Fruit fly (Drosophila melanogaster) whole organism, adult: Measurements from ENCODE around the gene CG43095.

Experiments
- CG11617 ChIP-seq: fragments of 200-800 bp; sonication (Bioruptor generic); optimal IDR thresholded peaks from 2 replicates; lab custom pipeline; 2017; ENCODE audit warnings: mild to moderate bottlenecking, missing biosample characterization, missing genetic modification reagents, missing genetic modification characterization
- CG12768 ChIP-seq: fragments of 200-800 bp; sonication (Bioruptor generic); optimal IDR thresholded peaks from 2 replicates; lab custom pipeline; 2017; ENCODE audit warnings: missing biosample characterization, missing genetic modification characterization, mild to moderate bottlenecking, moderate library complexity, missing genetic modification reagents
- CG14711 ChIP-seq: fragments of 200-800 bp; sonication (Bioruptor generic); optimal IDR thresholded peaks from 2 replicates; lab custom pipeline; 2018; ENCODE audit warnings: missing biosample characterization, mild to moderate bottlenecking, missing genetic modification characterization, moderate library complexity
- CG1620 ChIP-seq: fragments of 200-800 bp; sonication (Bioruptor generic); optimal IDR thresholded peaks from 2 replicates; lab custom pipeline; 2016; ENCODE audit warnings: missing biosample characterization, missing genetic modification characterization
- CG33017 ChIP-seq: fragments of 200-800 bp; sonication (Bioruptor generic); optimal IDR thresholded peaks from 2 replicates; lab custom pipeline; 2018; ENCODE audit warnings: missing biosample characterization, mild to moderate bottlenecking, missing genetic modification characterization, moderate library complexity
- CG5204 ChIP-seq: fragments of 200-800 bp; sonication (Bioruptor generic); optimal IDR thresholded peaks from 2 replicates; lab custom pipeline; 2016; ENCODE audit warnings: missing biosample characterization, missing genetic modification characterization
- CG7045 ChIP-seq: fragments of 200-800 bp; sonication (Bioruptor generic); optimal IDR thresholded peaks from 2 replicates; lab custom pipeline; 2017; ENCODE audit warnings: missing biosample characterization, mild to moderate bottlenecking, missing genetic modification characterization
- CG7101 ChIP-seq: fragments of 200-800 bp; sonication (Bioruptor generic); optimal IDR thresholded peaks from 2 replicates; lab custom pipeline; 2018; ENCODE audit warnings: missing biosample characterization, mild to moderate bottlenecking, missing genetic modification characterization, moderate library complexity
- Clk ChIP-seq: fragments of 200-800 bp; sonication (Bioruptor generic); optimal IDR thresholded peaks from 2 replicates; lab custom pipeline; 2017; ENCODE audit warnings: missing biosample characterization, missing genetic modification characterization
- Crg-1 ChIP-seq: fragments of 200-800 bp; sonication (Bioruptor generic); optimal IDR thresholded peaks from 2 replicates; lab custom pipeline; 2016; ENCODE audit warnings: missing biosample characterization, missing genetic modification characterization
- Hr96 ChIP-seq: fragments of 200-800 bp; sonication (Bioruptor generic); optimal IDR thresholded peaks from 2 replicates; lab custom pipeline; 2016; ENCODE audit warnings: missing biosample characterization, missing genetic modification characterization
- Mnt ChIP-seq: fragments of 200-800 bp; sonication (Bioruptor generic); optimal IDR thresholded peaks from 2 replicates; lab custom pipeline; 2016; ENCODE audit warnings: missing biosample characterization, mild to moderate bottlenecking, missing genetic modification characterization
- bab1 ChIP-seq: fragments of 200-800 bp; sonication (Bioruptor generic); optimal IDR thresholded peaks from 3 replicates; lab custom pipeline; 2019; ENCODE audit warnings: missing biosample characterization, mild to moderate bottlenecking, missing genetic modification characterization, moderate library complexity
- cic ChIP-seq: fragments of 200-800 bp; sonication (Bioruptor generic); optimal IDR thresholded peaks from 2 replicates; lab custom pipeline; 2017; ENCODE audit warnings: missing biosample characterization, mild to moderate bottlenecking, missing genetic modification characterization, moderate library complexity
- cnc ChIP-seq, 2 experiments: fragments of >200 bp; optimal IDR thresholded peaks; 2 replicates each; lab custom pipeline; 2017
- kay ChIP-seq: fragments of 200-800 bp; sonication (Bioruptor generic); peaks from one replicate; lab custom pipeline; 2016; ENCODE audit warnings: missing biosample characterization, missing genetic modification characterization, borderline replicate concordance
- ovo ChIP-seq: fragments of 200-800 bp; sonication (Bioruptor generic); optimal IDR thresholded peaks from 2 replicates; lab custom pipeline; 2016; ENCODE audit warnings: missing biosample characterization, missing genetic modification characterization
- pad ChIP-seq: fragments of 200-800 bp; sonication (Bioruptor generic); optimal IDR thresholded peaks from 3 replicates; lab custom pipeline; 2017; ENCODE audit warnings: missing biosample characterization, missing genetic modification characterization, mild to moderate bottlenecking, moderate library complexity, missing genetic modification reagents
- tj ChIP-seq: fragments of 200-800 bp; sonication (Bioruptor generic); optimal IDR thresholded peaks from 3 replicates; lab custom pipeline; 2017; ENCODE audit warnings: missing biosample characterization, mild to moderate bottlenecking, missing genetic modification characterization, moderate library complexity
- toe ChIP-seq: fragments of 200-800 bp; sonication (Bioruptor generic); optimal IDR thresholded peaks from 2 replicates; lab custom pipeline; 2016; ENCODE audit warnings: missing biosample characterization, missing genetic modification characterization

The CG43095 gene

DNA sequence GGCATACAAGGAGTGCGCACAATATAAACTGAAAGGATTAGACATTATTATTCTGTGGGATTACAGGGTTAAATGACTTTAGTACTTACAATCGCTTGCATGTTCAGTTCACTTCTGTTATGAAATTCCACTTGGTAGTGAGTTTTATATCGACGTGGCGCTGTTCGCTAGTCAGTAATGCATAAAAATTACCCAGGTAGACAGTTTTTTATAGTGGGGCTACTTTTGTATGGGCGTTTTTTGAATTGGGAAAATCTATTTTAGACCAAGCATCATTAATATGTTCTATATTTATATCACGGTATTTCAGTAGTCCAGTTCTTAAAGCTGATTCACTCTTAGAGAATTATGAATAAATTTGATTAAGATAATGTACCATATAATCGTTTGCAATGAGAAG is at the start of gene CG43095:
Gene CG43095 (minus strand): TSS at position 101 of the 400 bp plus-strand sequence.
- TF ChIP-seq Clk (GFP tag; lab: Kevin White, UChicago) (no peak), CG14711 (tag; lab: Kevin White, UChicago) (no peak), bab1 (GFP tag; lab: Kevin White, UChicago) (no peak), kay (GFP tag; lab: Kevin White, UChicago) (no peak), CG12768 (no peak), ovo (GFP tag; lab: Kevin White, UChicago) (no peak), cic (GFP tag; lab: Kevin White, UChicago) (no peak), CG1620 (GFP tag; lab: Kevin White, UChicago) (no peak), Crg-1 (GFP tag; lab: Kevin White, UChicago) (no peak), Mnt (no peak), cnc (optimal IDR thresholded peaks at IDR 0.05; lab: Kevin White, UChicago) (no peak), CG7045 (GFP tag; lab: Kevin White, UChicago) (no peak), tj (GFP tag; lab: Kevin White, UChicago) (no peak), CG5204 (GFP tag; lab: Kevin White, UChicago) (no peak), CG11617 (GFP tag; lab: Kevin White, UChicago) (no peak), Hr96 (GFP tag; lab: Kevin White, UChicago) (no peak), CG7101 (tag; lab: Kevin White, UChicago) (no peak), CG33017 (tag; lab: Kevin White, UChicago) (no peak), toe (GFP tag; lab: Kevin White, UChicago) (no peak)

DNA sequence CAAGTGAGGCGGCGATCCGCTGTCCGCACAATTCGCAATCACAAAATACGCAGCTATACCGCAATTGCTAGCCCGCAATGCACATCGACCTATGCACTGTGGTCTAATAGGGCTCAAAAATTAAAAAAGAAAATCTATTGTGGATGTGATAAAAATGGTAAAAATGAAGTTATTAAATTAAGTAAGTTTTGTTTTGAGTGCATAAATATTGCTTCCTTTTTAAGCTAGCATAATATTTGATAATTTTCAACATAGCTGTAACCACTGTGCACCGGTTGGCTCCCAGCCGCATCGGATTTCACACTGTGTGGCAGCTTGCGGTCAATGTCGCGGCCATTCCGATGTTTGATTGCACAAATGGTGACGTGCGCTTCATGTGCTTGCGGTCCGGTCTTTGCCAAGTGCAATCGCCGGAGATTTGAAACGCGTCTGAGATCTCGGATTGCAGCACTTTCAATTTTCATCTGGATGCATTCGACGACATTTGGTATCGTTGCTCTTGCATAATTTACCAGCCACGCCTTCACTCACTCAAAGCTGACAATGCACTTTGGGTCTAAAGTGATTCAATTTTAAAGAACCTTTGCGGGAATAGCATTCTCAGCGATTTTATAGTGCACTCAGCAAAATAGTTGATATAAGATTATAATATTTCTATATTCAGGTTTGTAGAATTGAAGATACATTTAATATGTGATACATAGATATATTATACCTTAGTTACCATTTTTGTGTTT is 45.0 kb upstream of the CG43095 start:
- TF ChIP-seq CG7101 (tag; lab: Kevin White, UChicago) (peak; percentile 66), bab1 (GFP tag; lab: Kevin White, UChicago) (peak; percentile 93), tj (GFP tag; lab: Kevin White, UChicago) (peak; percentile 96), toe (GFP tag; lab: Kevin White, UChicago) (no peak), CG33017 (tag; lab: Kevin White, UChicago) (no peak), CG14711 (tag; lab: Kevin White, UChicago) (peak; percentile 73), CG1620 (GFP tag; lab: Kevin White, UChicago) (peak; percentile 33), kay (GFP tag; lab: Kevin White, UChicago) (no peak), CG11617 (GFP tag; lab: Kevin White, UChicago) (peak; percentile 30), ovo (GFP tag; lab: Kevin White, UChicago) (no peak), Hr96 (GFP tag; lab: Kevin White, UChicago) (peak; percentile 41), cic (GFP tag; lab: Kevin White, UChicago) (no peak), CG7045 (GFP tag; lab: Kevin White, UChicago) (no peak), pad (peak; percentile 32), Clk (GFP tag; lab: Kevin White, UChicago) (no peak)

DNA sequence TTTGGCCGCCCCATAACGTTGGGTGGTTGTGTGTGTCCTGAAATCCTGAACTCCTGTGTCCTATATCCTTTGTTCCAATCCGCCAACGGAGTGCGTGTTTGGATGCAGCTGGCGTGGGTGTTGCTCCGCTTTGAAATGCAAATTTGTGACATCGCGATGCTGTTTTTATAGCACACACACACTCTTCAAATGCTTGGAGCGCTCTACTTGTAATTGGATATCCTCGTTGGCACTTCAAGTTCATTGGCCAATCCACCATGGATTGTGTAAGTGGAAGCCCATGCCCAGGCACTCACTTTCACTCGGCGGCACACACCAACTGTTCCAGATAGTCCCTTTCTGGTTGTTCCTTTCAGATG is 44.5 kb upstream of the CG43095 start, which contains the start of gene CG13840:
Gene CG13840 (minus strand): TSS at position 101 of the 359 bp plus-strand sequence.
- no peak for TF ChIP-seq CG7045 (GFP tag; lab: Kevin White, UChicago)
- TF ChIP-seq bab1 (GFP tag; lab: Kevin White, UChicago) = no peak
- TF ChIP-seq Hr96 (GFP tag; lab: Kevin White, UChicago) = no peak
- TF ChIP-seq tj (GFP tag; lab: Kevin White, UChicago) = no peak
- no peak for TF ChIP-seq Crg-1 (GFP tag; lab: Kevin White, UChicago)
- no peak for TF ChIP-seq CG5204 (GFP tag; lab: Kevin White, UChicago)
- no peak for TF ChIP-seq CG7101 (tag; lab: Kevin White, UChicago)
- TF ChIP-seq CG1620 (GFP tag; lab: Kevin White, UChicago) = no peak
- no peak for TF ChIP-seq Mnt
- no peak for TF ChIP-seq kay (GFP tag; lab: Kevin White, UChicago)
- no peak for TF ChIP-seq Clk (GFP tag; lab: Kevin White, UChicago)
- TF ChIP-seq cic (GFP tag; lab: Kevin White, UChicago) = no peak
- TF ChIP-seq cnc (optimal IDR thresholded peaks at IDR 0.05; lab: Kevin White, UChicago) = no peak
- no peak for TF ChIP-seq pad
- TF ChIP-seq toe (GFP tag; lab: Kevin White, UChicago) = no peak
- no peak for TF ChIP-seq CG12768

DNA sequence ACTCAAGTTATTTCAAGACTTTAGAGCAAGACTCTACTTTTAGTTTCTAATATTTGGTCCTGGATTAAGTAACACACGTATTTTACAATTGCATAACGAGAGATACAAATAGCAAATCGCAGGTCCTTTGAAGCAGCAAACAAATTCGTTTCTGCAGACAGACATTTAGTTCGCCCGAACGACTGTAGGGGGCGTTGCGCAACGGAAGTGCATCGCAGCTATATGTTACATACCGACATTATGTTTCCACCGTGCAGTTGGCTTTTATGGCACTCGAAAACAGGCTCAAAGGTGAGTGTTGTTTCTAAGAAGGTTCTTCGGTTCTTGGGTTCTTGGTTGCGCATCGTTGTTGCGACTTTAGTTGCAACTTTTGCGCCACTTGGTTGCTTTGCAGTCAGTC is 38.7 kb upstream of the CG43095 start:
- TF ChIP-seq Mnt = no peak
- no peak for TF ChIP-seq CG1620 (GFP tag; lab: Kevin White, UChicago)
- TF ChIP-seq bab1 (GFP tag; lab: Kevin White, UChicago) = no peak
- TF ChIP-seq CG14711 (tag; lab: Kevin White, UChicago) = no peak
- TF ChIP-seq CG12768 = no peak
- no peak for TF ChIP-seq cic (GFP tag; lab: Kevin White, UChicago)
- no peak for TF ChIP-seq Hr96 (GFP tag; lab: Kevin White, UChicago)

DNA sequence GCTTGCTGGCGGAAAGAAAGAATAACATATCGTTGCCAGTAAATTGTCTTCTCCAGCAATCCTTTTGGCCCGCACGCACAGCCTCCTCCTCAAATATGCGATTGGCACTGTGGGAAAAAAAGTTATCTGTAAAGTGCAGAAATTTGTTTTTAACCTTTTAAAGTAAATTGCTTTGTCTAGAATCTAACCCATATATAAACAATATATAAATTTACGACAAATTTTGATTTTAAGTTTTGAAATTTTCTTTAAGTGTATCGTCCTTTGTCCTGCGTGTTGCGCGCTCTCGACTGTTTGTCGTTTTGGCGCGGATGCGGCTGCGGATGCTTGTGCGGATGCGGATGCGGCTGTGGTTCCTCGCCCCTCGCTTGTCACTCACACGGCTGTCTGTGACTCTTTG is 35.6 kb upstream of the CG43095 start:
- TF ChIP-seq ovo (GFP tag; lab: Kevin White, UChicago) (no peak), Crg-1 (GFP tag; lab: Kevin White, UChicago) (no peak), Clk (GFP tag; lab: Kevin White, UChicago) (no peak), toe (GFP tag; lab: Kevin White, UChicago) (no peak), CG14711 (tag; lab: Kevin White, UChicago) (no peak), CG33017 (tag; lab: Kevin White, UChicago) (no peak), cic (GFP tag; lab: Kevin White, UChicago) (no peak)
